Worm (Caenorhabditis elegans) whole organism, L3 larva: ENCODE measurements around the gene cnt-2.

Experiments
- R02D3.7 ChIP-seq: fragments of 150-350 bp; optimal IDR thresholded peaks from 2 replicates; lab custom pipeline; 2014; ENCODE audit warnings: missing biosample characterization, missing genetic modification characterization
- ZK546.5 ChIP-seq: sonication (generic microtip); optimal IDR thresholded peaks from 2 replicates; lab custom pipeline; 2017; ENCODE audit warnings: missing biosample characterization, missing genetic modification characterization
- aly-2 ChIP-seq: fragments of 150-350 bp; optimal IDR thresholded peaks from 2 replicates; lab custom pipeline; 2014; ENCODE audit warnings: missing biosample characterization, missing genetic modification characterization
- ama-1 ChIP-seq: fragments of 150-350 bp; optimal IDR thresholded peaks from 2 replicates; lab custom pipeline; 2018
- ceh-16 ChIP-seq: sonication (generic microtip); optimal IDR thresholded peaks from 2 replicates; lab custom pipeline; 2017; ENCODE audit warnings: missing biosample characterization, missing genetic modification characterization
- ceh-28 ChIP-seq: fragments of 150-350 bp; optimal IDR thresholded peaks from 2 replicates; lab custom pipeline; 2014; ENCODE audit warnings: missing biosample characterization, missing genetic modification reagents, missing genetic modification characterization
- ceh-82 ChIP-seq: fragments of 150-350 bp; optimal IDR thresholded peaks from 2 replicates; lab custom pipeline; 2014; ENCODE audit warnings: missing biosample characterization, missing genetic modification characterization
- ceh-9 ChIP-seq: sonication (generic microtip); optimal IDR thresholded peaks from 2 replicates; lab custom pipeline; 2018; ENCODE audit warnings: missing biosample characterization, missing genetic modification characterization
- daf-12 ChIP-seq: fragments of 150-350 bp; optimal IDR thresholded peaks from 2 replicates; lab custom pipeline; 2014; ENCODE audit warnings: missing biosample characterization, missing genetic modification reagents, missing genetic modification characterization
- egl-5 ChIP-seq: fragments of 150-350 bp; optimal IDR thresholded peaks from 2 replicates; lab custom pipeline; 2017; ENCODE audit warnings: missing biosample characterization, missing genetic modification reagents, missing genetic modification characterization, inconsistent platforms
- elt-1 ChIP-seq: fragments of 150-350 bp; optimal IDR thresholded peaks from 2 replicates; lab custom pipeline; 2014; ENCODE audit warnings: missing biosample characterization, missing genetic modification characterization
- elt-2 ChIP-seq: sonication (generic microtip); optimal IDR thresholded peaks from 2 replicates; lab custom pipeline; 2016; ENCODE audit warnings: missing genetic modification reagents, mild to moderate bottlenecking, missing genetic modification characterization, missing compliant biosample characterization
- elt-3 ChIP-seq, 3 experiments: fragments of 150-350 bp in 1 of 3; sonication (generic microtip) in 2 of 3; optimal IDR thresholded peaks; 2 replicates in 2 of 3; 4 replicates in 1 of 3; lab custom pipeline; 2014 to 2017; ENCODE audit warnings: missing biosample characterization in 3 of 3, missing genetic modification characterization in 3 of 3
- eor-1 ChIP-seq, 2 experiments: fragments of 150-350 bp; optimal IDR thresholded peaks; 2 replicates each; lab custom pipeline; 2014 to 2018; ENCODE audit warnings: missing biosample characterization in 2 of 2, missing genetic modification characterization in 2 of 2
- fkh-2 ChIP-seq: fragments of 150-350 bp; optimal IDR thresholded peaks from 2 replicates; lab custom pipeline; 2014; ENCODE audit warnings: missing biosample characterization, missing genetic modification reagents, missing genetic modification characterization
- fos-1 ChIP-seq: fragments of 150-350 bp; optimal IDR thresholded peaks from 2 replicates; lab custom pipeline; 2014; ENCODE audit warnings: missing biosample characterization, missing genetic modification characterization
- hmg-11 ChIP-seq: sonication (generic microtip); optimal IDR thresholded peaks from 2 replicates; lab custom pipeline; 2016; ENCODE audit warnings: missing genetic modification characterization, missing compliant biosample characterization
- jun-1 ChIP-seq: fragments of 150-350 bp; optimal IDR thresholded peaks from 2 replicates; lab custom pipeline; 2014; ENCODE audit warnings: missing biosample characterization, missing genetic modification reagents, missing genetic modification characterization
- lin-15B ChIP-seq: fragments of 150-350 bp; optimal IDR thresholded peaks from 2 replicates; lab custom pipeline; 2014; ENCODE audit warnings: missing biosample characterization, missing genetic modification characterization
- lin-39 ChIP-seq: fragments of 150-350 bp; optimal IDR thresholded peaks from 2 replicates; lab custom pipeline; 2018; ENCODE audit warnings: missing biosample characterization, missing genetic modification reagents, missing genetic modification characterization
- lsy-12 ChIP-seq: sonication (generic microtip); optimal IDR thresholded peaks from 2 replicates; lab custom pipeline; 2016; ENCODE audit warnings: mild to moderate bottlenecking, missing genetic modification characterization, missing compliant biosample characterization
- mdl-1 ChIP-seq: fragments of 150-350 bp; optimal IDR thresholded peaks from 2 replicates; lab custom pipeline; 2014; ENCODE audit warnings: missing biosample characterization, missing genetic modification characterization
- mml-1 ChIP-seq: fragments of 150-350 bp; sonication (generic microtip); optimal IDR thresholded peaks from 3 replicates; lab custom pipeline; 2014; ENCODE audit warnings: missing biosample characterization, missing genetic modification characterization
- nfya-1 ChIP-seq: sonication (generic microtip); optimal IDR thresholded peaks from 2 replicates; lab custom pipeline; 2017; ENCODE audit warnings: missing genetic modification characterization, mild to moderate bottlenecking, missing compliant biosample characterization, antibody characterized with exemption, moderate library complexity; ENCODE audit not compliant: insufficient read depth
- nhr-11 ChIP-seq: fragments of 150-350 bp; optimal IDR thresholded peaks from 2 replicates; lab custom pipeline; 2014; ENCODE audit warnings: missing biosample characterization, missing genetic modification characterization
- nhr-23 ChIP-seq: fragments of 150-350 bp; optimal IDR thresholded peaks from 2 replicates; lab custom pipeline; 2014; ENCODE audit warnings: missing biosample characterization, missing genetic modification reagents, missing genetic modification characterization
- nhr-25 ChIP-seq: sonication (generic microtip); optimal IDR thresholded peaks from 2 replicates; lab custom pipeline; 2017; ENCODE audit warnings: missing biosample characterization, missing genetic modification characterization
- nhr-43 ChIP-seq: sonication (generic microtip); optimal IDR thresholded peaks from 2 replicates; lab custom pipeline; 2016; ENCODE audit warnings: mild to moderate bottlenecking, missing genetic modification characterization, missing compliant biosample characterization; ENCODE audit not compliant: poor library complexity, severe bottlenecking
- nhr-67 ChIP-seq: fragments of 150-350 bp; optimal IDR thresholded peaks from 2 replicates; lab custom pipeline; 2014; ENCODE audit warnings: missing biosample characterization, missing genetic modification characterization
- nhr-76 ChIP-seq: fragments of 150-350 bp; sonication (generic microtip); optimal IDR thresholded peaks from 5 replicates; lab custom pipeline; 2014; ENCODE audit warnings: missing biosample characterization, missing genetic modification characterization
- nhr-77 ChIP-seq: fragments of 150-350 bp; optimal IDR thresholded peaks from 2 replicates; lab custom pipeline; 2014; ENCODE audit warnings: missing biosample characterization, missing genetic modification characterization
- pha-4 ChIP-seq: fragments of 150-350 bp; optimal IDR thresholded peaks from 2 replicates; lab custom pipeline; 2014; ENCODE audit warnings: missing biosample characterization, missing genetic modification reagents, missing genetic modification characterization
- pqm-1 ChIP-seq: fragments of 150-350 bp; optimal IDR thresholded peaks from 2 replicates; lab custom pipeline; 2017; ENCODE audit warnings: missing biosample characterization, missing genetic modification characterization, inconsistent platforms
- sea-2 ChIP-seq: fragments of 150-350 bp; sonication (generic microtip); optimal IDR thresholded peaks from 4 replicates; lab custom pipeline; 2014; ENCODE audit warnings: missing biosample characterization, missing genetic modification reagents, missing genetic modification characterization
- skn-1 ChIP-seq: fragments of 150-350 bp; optimal IDR thresholded peaks from 2 replicates; lab custom pipeline; 2014; ENCODE audit warnings: missing biosample characterization, missing genetic modification characterization
- tbx-2 ChIP-seq: sonication (generic microtip); optimal IDR thresholded peaks from 2 replicates; lab custom pipeline; 2016; ENCODE audit warnings: mild to moderate bottlenecking, missing genetic modification characterization, missing compliant biosample characterization
- unc-39 ChIP-seq: sonication (generic microtip); optimal IDR thresholded peaks from 4 replicates; lab custom pipeline; 2017; ENCODE audit warnings: missing biosample characterization, missing genetic modification characterization
- unc-62 ChIP-seq: fragments of 150-350 bp; sonication (generic microtip); optimal IDR thresholded peaks from 4 replicates; lab custom pipeline; 2014; ENCODE audit warnings: missing biosample characterization, missing genetic modification reagents, missing genetic modification characterization
- zag-1 ChIP-seq: fragments of 150-350 bp; optimal IDR thresholded peaks from 2 replicates; lab custom pipeline; 2014; ENCODE audit warnings: missing biosample characterization, missing genetic modification characterization
- ztf-11 ChIP-seq: fragments of 150-350 bp; optimal IDR thresholded peaks from 2 replicates; lab custom pipeline; 2014; ENCODE audit warnings: missing biosample characterization, missing genetic modification characterization

The cnt-2 gene

ce11 chrIII:10694294-10694693 is 39.5 kb downstream of the cnt-2 start, which contains the start of the genes Y39A1A.18 and fmo-3:
TSS of gene Y39A1A.18 (minus strand) at chrIII:10694485.
TSS of gene fmo-3 (plus strand) at chrIII:10694681.
- TF ChIP-seq jun-1 (tag; lab: Kevin White, UChicago) (no peak), elt-3 (tag; optimal IDR thresholded peaks at IDR 0.05; lab: Kevin White, UChicago) (no peak), elt-2 (tag; lab: Kevin White, UChicago) (no peak), nhr-67 (no peak), nhr-11 (tag; lab: Kevin White, UChicago) (no peak), lin-15B (tag; lab: Kevin White, UChicago) (no peak), hmg-11 (no peak), pqm-1 (tag; lab: Kevin White, UChicago) (no peak), ztf-11 (tag; lab: Kevin White, UChicago) (no peak), nhr-43 (tag; lab: Kevin White, UChicago) (no peak), eor-1 (tag; optimal IDR thresholded peaks at IDR 0.05; lab: Kevin White, UChicago) (no peak), lin-39 (tag; lab: Kevin White, UChicago) (no peak), mml-1 (tag; lab: Kevin White, UChicago) (no peak), fos-1 (tag; lab: Kevin White, UChicago) (no peak), ZK546.5 (tag; lab: Kevin White, UChicago) (no peak), egl-5 (no peak), lsy-12 (tag; lab: Kevin White, UChicago) (no peak)

DNA sequence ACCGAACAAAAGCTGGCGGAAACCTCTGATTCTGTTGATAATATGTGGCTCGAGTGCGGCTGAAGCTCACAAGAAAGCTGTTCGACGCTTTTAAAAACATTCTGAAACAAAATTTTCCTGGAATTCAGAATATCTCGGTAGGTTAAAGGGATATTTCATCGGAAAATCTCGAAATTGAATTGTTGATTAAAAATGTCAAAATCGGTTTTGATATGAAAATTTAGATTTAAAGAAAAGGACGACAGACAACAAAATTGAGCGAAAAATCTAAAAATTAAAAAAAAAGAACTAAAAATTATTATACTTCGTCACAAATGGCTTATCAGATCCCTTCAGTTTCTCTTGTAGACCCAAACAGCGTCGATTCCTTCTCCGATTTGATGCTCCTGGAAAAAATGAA is 45.6 kb downstream of the cnt-2 start, which contains the start of gene Y39A1A.20:
Gene Y39A1A.20 (minus strand): TSS at position 101 of the 400 bp plus-strand sequence.
- TF ChIP-seq tbx-2 (tag; lab: Kevin White, UChicago) (no peak), lin-15B (tag; lab: Kevin White, UChicago) (no peak), ceh-16 (no peak), pha-4 (tag; lab: Kevin White, UChicago) (no peak), elt-3 (tag; optimal IDR thresholded peaks at IDR 0.05; lab: Kevin White, UChicago) (no peak), ama-1 (no peak), unc-39 (no peak), R02D3.7 (tag; lab: Kevin White, UChicago) (no peak), sea-2 (no peak), ZK546.5 (tag; lab: Kevin White, UChicago) (no peak), nhr-23 (tag; lab: Kevin White, UChicago) (no peak), ceh-28 (tag; lab: Kevin White, UChicago) (no peak)

ce11 chrIII:10702805-10703204 is 48.0 kb downstream of the cnt-2 start:
- TF ChIP-seq nhr-77 (tag; lab: Kevin White, UChicago), result no peak
- TF ChIP-seq ama-1, result no peak
- TF ChIP-seq nfya-1 (tag; lab: Kevin White, UChicago), result peak; percentile 86
- TF ChIP-seq skn-1, result no peak

ce11 chrIII:10703833-10704232 is 49.0 kb downstream of the cnt-2 start:
- TF ChIP-seq nhr-76 (no peak), sea-2 (no peak), ZK546.5 (tag; lab: Kevin White, UChicago) (no peak), ceh-82 (tag; lab: Kevin White, UChicago) (no peak), elt-1 (tag; lab: Kevin White, UChicago) (no peak), mdl-1 (tag; lab: Kevin White, UChicago) (no peak)

ce11 chrIII:10704499-10704898 is 49.7 kb downstream of the cnt-2 start:
- no peak for TF ChIP-seq mdl-1 (tag; lab: Kevin White, UChicago)
- TF ChIP-seq lin-15B (tag; lab: Kevin White, UChicago), result no peak
- no peak for TF ChIP-seq daf-12 (tag; lab: Kevin White, UChicago)
- no peak for TF ChIP-seq aly-2 (tag; lab: Kevin White, UChicago)
- no peak for TF ChIP-seq elt-1 (tag; lab: Kevin White, UChicago)
- TF ChIP-seq unc-62 (GFP tag; lab: Kevin White, UChicago), result no peak
- TF ChIP-seq pqm-1 (tag; lab: Kevin White, UChicago), result no peak
- TF ChIP-seq ceh-9, result no peak
- no peak for TF ChIP-seq fkh-2 (tag; lab: Kevin White, UChicago)
- TF ChIP-seq nhr-25, result no peak
- no peak for TF ChIP-seq lin-39 (tag; lab: Kevin White, UChicago)
- TF ChIP-seq skn-1, result no peak
- no peak for TF ChIP-seq ceh-16
- TF ChIP-seq fos-1 (tag; lab: Kevin White, UChicago), result no peak
- no peak for TF ChIP-seq zag-1 (tag; lab: Kevin White, UChicago)
- TF ChIP-seq tbx-2 (tag; lab: Kevin White, UChicago), result no peak
- no peak for TF ChIP-seq lsy-12 (tag; lab: Kevin White, UChicago)
